Fruit fly (Drosophila melanogaster): ENCODE measurements around the gene La.

Gene La

DNA sequence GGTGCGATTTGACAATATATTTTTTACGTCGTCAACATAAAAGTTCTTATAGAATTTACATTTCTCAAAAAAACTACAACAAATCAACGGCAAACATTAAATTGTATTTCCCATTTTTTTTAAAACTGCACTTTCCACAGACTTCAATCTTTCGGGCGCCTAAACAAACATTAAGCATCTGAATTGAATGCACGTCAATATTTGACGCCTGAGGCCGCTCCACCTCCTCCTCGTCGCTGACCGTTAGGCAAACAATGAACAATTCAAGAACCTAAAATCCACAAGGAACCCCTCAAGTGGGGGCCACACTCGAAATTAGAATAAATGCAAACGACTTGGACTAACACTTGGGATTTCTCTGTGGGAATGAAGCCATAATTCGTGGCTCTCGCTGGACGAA, 22.4 kb downstream of the La start:
- TF ChIP-seq gfzf (GFP tag; optimal IDR thresholded peaks at IDR 0.05) (no peak), CG8924 (tag; optimal IDR thresholded peaks at IDR 0.05) (no peak), D (optimal IDR thresholded peaks at IDR 0.05) (no peak), D (GFP tag; optimal IDR thresholded peaks at IDR 0.05) (peak; percentile 55), corto (GFP tag; optimal IDR thresholded peaks at IDR 0.05) (no peak), CG17359 (tag; optimal IDR thresholded peaks at IDR 0.05) (peak; percentile 43), CG1024 (GFP tag; IDR thresholded peaks at IDR 0.05) (no peak), CG11696 (GFP tag; IDR thresholded peaks at IDR 0.05) (no peak), Six4 (GFP tag; optimal IDR thresholded peaks at IDR 0.05) (no peak), CG30431 (GFP tag; optimal IDR thresholded peaks at IDR 0.05) (peak; percentile 17), CG10431 (GFP tag; optimal IDR thresholded peaks at IDR 0.05) (no peak), Asciz (GFP tag; optimal IDR thresholded peaks at IDR 0.05) (peak; percentile 26), Gug (GFP tag; IDR thresholded peaks at IDR 0.05) (no peak), tna (GFP tag; IDR thresholded peaks at IDR 0.05; ENCODE audit: partially characterized antibody) (no peak), Mes4 (GFP tag; optimal IDR thresholded peaks at IDR 0.05) (no peak), z (GFP tag; IDR thresholded peaks at IDR 0.05) (no peak), CG13775 (GFP tag; optimal IDR thresholded peaks at IDR 0.05) (no peak), Drgx (GFP tag; IDR thresholded peaks at IDR 0.05) (no peak), CG6765 (GFP tag; optimal IDR thresholded peaks at IDR 0.05) (no peak), CG13424 (tag; optimal IDR thresholded peaks at IDR 0.05) (no peak), Blimp-1 (GFP tag; optimal IDR thresholded peaks at IDR 0.05) (peak; percentile 18), CG18619 (GFP tag; optimal IDR thresholded peaks at IDR 0.05) (peak; percentile 4), tup (GFP tag; optimal IDR thresholded peaks at IDR 0.05) (no peak), usp (GFP tag; optimal IDR thresholded peaks at IDR 0.05) (no peak), odd (GFP tag; optimal IDR thresholded peaks at IDR 0.05) (no peak), CG13287 (GFP tag; IDR thresholded peaks at IDR 0.05; ENCODE audit: partially characterized antibody) (no peak), dmrt11E (tag; optimal IDR thresholded peaks at IDR 0.05) (peak; percentile 65), Awh (GFP tag; IDR thresholded peaks at IDR 0.05) (no peak), CG10366 (GFP tag; IDR thresholded peaks at IDR 0.05) (no peak), bcd (GFP tag; optimal IDR thresholded peaks at IDR 0.05) (no peak), Max (GFP tag; optimal IDR thresholded peaks at IDR 0.05) (no peak), CG4617 (GFP tag; optimal IDR thresholded peaks at IDR 0.05; ENCODE audit: borderline replicate concordance) (no peak), cwo (GFP tag; optimal IDR thresholded peaks at IDR 0.05) (no peak), repo (GFP tag; optimal IDR thresholded peaks at IDR 0.05) (no peak), CG1647 (GFP tag; optimal IDR thresholded peaks at IDR 0.05) (no peak), kay (GFP tag; optimal IDR thresholded peaks at IDR 0.05) (no peak), nom (GFP tag; optimal IDR thresholded peaks at IDR 0.05) (no peak), da (GFP tag; optimal IDR thresholded peaks at IDR 0.05) (no peak), fd64A (GFP tag; optimal IDR thresholded peaks at IDR 0.05) (peak; percentile 54), CG5245 (GFP tag; optimal IDR thresholded peaks at IDR 0.05) (no peak), aop (GFP tag; IDR thresholded peaks at IDR 0.05) (no peak), HLH3B (GFP tag; IDR thresholded peaks at IDR 0.05) (no peak), bsh (GFP tag; optimal IDR thresholded peaks at IDR 0.05) (peak in 1 of 2 experiments; percentile 66), CG14014 (GFP tag; IDR thresholded peaks at IDR 0.05) (no peak), Aef1 (GFP tag; IDR thresholded peaks at IDR 0.05) (no peak), Hr39 (optimal IDR thresholded peaks at IDR 0.05) (no peak), ash1 (GFP tag; optimal IDR thresholded peaks at IDR 0.05) (no peak), CG8281 (tag; optimal IDR thresholded peaks at IDR 0.05) (no peak), vnd (GFP tag; IDR thresholded peaks at IDR 0.05; ENCODE audit: partially characterized antibody) (no peak), Xrp1 (GFP tag; IDR thresholded peaks at IDR 0.05) (peak; percentile 61), Dbx (GFP tag; IDR thresholded peaks at IDR 0.05) (no peak), CG2678 (tag; optimal IDR thresholded peaks at IDR 0.05) (no peak)

All from whole organism, embryonic.